Fruit fly (Drosophila melanogaster): ENCODE measurements around the gene CG16762.
A peak's percentile ranks its signal among the peaks of the same experiment; 100 is the strongest.

Gene CG16762

DNA sequence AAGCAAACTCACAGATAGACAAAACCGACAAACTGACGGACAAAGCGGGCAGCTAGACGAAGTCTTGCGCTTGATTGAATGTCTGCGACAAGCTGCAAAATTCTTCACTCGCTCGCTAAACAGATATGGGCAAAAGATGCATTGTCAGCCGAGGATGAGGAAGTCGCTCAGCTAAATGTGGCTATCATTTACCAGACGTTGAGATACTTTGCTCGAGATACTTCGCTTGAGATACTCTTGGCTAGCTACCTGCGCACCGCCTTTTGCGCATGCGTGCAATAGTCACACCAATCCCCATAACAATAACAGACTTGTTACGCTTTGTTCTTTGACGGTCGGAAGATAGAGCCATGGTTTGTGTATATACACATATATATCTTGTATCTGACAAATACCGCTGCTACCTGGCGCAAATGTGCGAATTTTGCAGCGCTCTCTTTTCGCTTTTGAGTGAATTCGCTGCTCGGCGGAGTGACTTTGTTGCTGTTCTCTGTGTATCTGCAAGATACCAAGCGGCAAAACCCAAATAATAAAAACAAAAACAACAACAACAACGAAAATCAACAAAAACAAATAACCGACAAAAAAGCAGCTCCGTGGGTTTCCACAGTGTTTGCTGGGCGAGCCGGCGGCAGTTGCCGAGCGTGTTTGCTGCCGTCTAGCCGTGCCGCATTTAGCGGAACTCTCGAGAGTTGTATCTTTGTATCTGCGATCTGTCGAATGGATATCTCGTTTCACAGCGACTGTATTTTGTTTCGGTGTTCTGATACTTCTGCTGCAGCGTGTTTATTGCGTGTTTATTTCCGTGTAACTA, 36.6 kb downstream of the CG16762 start:
- TF ChIP-seq Usf (GFP tag; optimal IDR thresholded peaks at IDR 0.05) = no peak
- TF ChIP-seq gcm2 (GFP tag; optimal IDR thresholded peaks at IDR 0.05) = no peak
- TF ChIP-seq CG17186 (GFP tag; optimal IDR thresholded peaks at IDR 0.05) = no peak
- TF ChIP-seq Drgx (GFP tag; IDR thresholded peaks at IDR 0.05) = 0 out of 2 replicates have a peak, but pooled peaks have one; percentile 23
- TF ChIP-seq Oli (tag; optimal IDR thresholded peaks at IDR 0.05) = no peak
- no peak for TF ChIP-seq Hey (tag; optimal IDR thresholded peaks at IDR 0.05)
- TF ChIP-seq CG10267 (tag; optimal IDR thresholded peaks at IDR 0.05) = no peak
- no peak; the same call in 1 of the 2 replicates for TF ChIP-seq CG14014 (GFP tag; IDR thresholded peaks at IDR 0.05)
- no peak for TF ChIP-seq tna (GFP tag; IDR thresholded peaks at IDR 0.05; ENCODE audit: partially characterized antibody)
- no peak for TF ChIP-seq CG4404 (GFP tag; IDR thresholded peaks at IDR 0.05)
- TF ChIP-seq CG15479 (GFP tag; optimal IDR thresholded peaks at IDR 0.05) = peak; percentile 100
- TF ChIP-seq CoRest (tag; optimal IDR thresholded peaks at IDR 0.05) = no peak
- TF ChIP-seq CG30431 (GFP tag; optimal IDR thresholded peaks at IDR 0.05) = no peak
- no peak for TF ChIP-seq CG16813 (GFP tag; IDR thresholded peaks at IDR 0.05; ENCODE audit: partially characterized antibody)
- no peak for TF ChIP-seq dm (GFP tag; optimal IDR thresholded peaks at IDR 0.05)
- peak in 1 of 2 experiments; percentile 90 for TF ChIP-seq tll (GFP tag; optimal IDR thresholded peaks at IDR 0.05)
- no peak for TF ChIP-seq CG18619 (GFP tag; optimal IDR thresholded peaks at IDR 0.05)
- peak; percentile 88 for TF ChIP-seq z (GFP tag; IDR thresholded peaks at IDR 0.05)
- no peak for TF ChIP-seq mld (GFP tag; IDR thresholded peaks at IDR 0.05; ENCODE audit: partially characterized antibody)
- no peak for TF ChIP-seq CG15269 (tag; optimal IDR thresholded peaks at IDR 0.05)
- no peak for TF ChIP-seq Hr3 (GFP tag; optimal IDR thresholded peaks at IDR 0.05)
- no peak for TF ChIP-seq CG11560 (tag; IDR thresholded peaks at IDR 0.05)
- no peak for TF ChIP-seq br (optimal IDR thresholded peaks at IDR 0.05)
- TF ChIP-seq Xrp1 (GFP tag; IDR thresholded peaks at IDR 0.05) = 0 out of 2 replicates have a peak, but pooled peaks have one; percentile 8
- no peak for TF ChIP-seq CG10462 (GFP tag; optimal IDR thresholded peaks at IDR 0.05)
- no peak for TF ChIP-seq CG10979 (tag; optimal IDR thresholded peaks at IDR 0.05)
- peak; percentile 16; the same call in 1 of the 2 replicates for TF ChIP-seq Adf1 (GFP tag; IDR thresholded peaks at IDR 0.05)
- no peak for TF ChIP-seq CG11398 (GFP tag; optimal IDR thresholded peaks at IDR 0.05)
- peak; percentile 37 for TF ChIP-seq Deaf1 (tag; optimal IDR thresholded peaks at IDR 0.05)
- TF ChIP-seq Hmr (GFP tag; optimal IDR thresholded peaks at IDR 0.05) = no peak
- no peak for TF ChIP-seq Dll (GFP tag; IDR thresholded peaks at IDR 0.05; ENCODE audit: partially characterized antibody)
- no peak for TF ChIP-seq CG5953 (GFP tag; IDR thresholded peaks at IDR 0.05)
- no peak for TF ChIP-seq seq (GFP tag; IDR thresholded peaks at IDR 0.05)
- no peak for TF ChIP-seq vfl (GFP tag; optimal IDR thresholded peaks at IDR 0.05)
- TF ChIP-seq CG14860 (GFP tag; IDR thresholded peaks at IDR 0.05; ENCODE audit: partially characterized antibody) = no peak
- TF ChIP-seq CG7786 (GFP tag; optimal IDR thresholded peaks at IDR 0.05) = no peak
- no peak for TF ChIP-seq sr (GFP tag; IDR thresholded peaks at IDR 0.05)
- TF ChIP-seq pzg (GFP tag; optimal IDR thresholded peaks at IDR 0.05) = no peak
- peak; percentile 57; the same call in 1 of the 3 replicates for TF ChIP-seq ci (GFP tag; IDR thresholded peaks at IDR 0.05)
- TF ChIP-seq fd64A (GFP tag; optimal IDR thresholded peaks at IDR 0.05) = no peak
- TF ChIP-seq vvl (GFP tag; IDR thresholded peaks at IDR 0.05) = peak; percentile 6; the same call in 1 of the 2 replicates
- peak; percentile 87; the same call in 3 of the 4 replicates for TF ChIP-seq chinmo (GFP tag; IDR thresholded peaks at IDR 0.05; ENCODE audit: partially characterized antibody)
- no peak for TF ChIP-seq mam (GFP tag; optimal IDR thresholded peaks at IDR 0.05)
- no peak for TF ChIP-seq Lim3 (GFP tag; IDR thresholded peaks at IDR 0.05)
- peak; percentile 68 for TF ChIP-seq kni (GFP tag; optimal IDR thresholded peaks at IDR 0.05)
- TF ChIP-seq CG12071 (GFP tag; optimal IDR thresholded peaks at IDR 0.05) = no peak
- no peak for TF ChIP-seq PHDP (tag; optimal IDR thresholded peaks at IDR 0.05)
- TF ChIP-seq jing (GFP tag; optimal IDR thresholded peaks at IDR 0.05) = no peak
- TF ChIP-seq B-H2 (GFP tag; optimal IDR thresholded peaks at IDR 0.05) = no peak
